Worm (Caenorhabditis elegans): ENCODE measurements around the gene Y75B8A.32.

- no peak for TF ChIP-seq F39B2.1 (GFP tag; IDR thresholded peaks at IDR 0.05)
- no peak for TF ChIP-seq ama-1 (optimal IDR thresholded peaks at IDR 0.05)
- TF ChIP-seq ama-1 (GFP tag; optimal IDR thresholded peaks at IDR 0.05), result no peak
- no peak for TF ChIP-seq attf-5 (GFP tag; optimal IDR thresholded peaks at IDR 0.05)
- no peak for TF ChIP-seq nfyb-1 (GFP tag; IDR thresholded peaks at IDR 0.05)
- TF ChIP-seq Y53G8AR.9 (GFP tag; conservative IDR thresholded peaks at IDR 0.05), result no peak
Observed at ce11 chrIII:12349027-12349426, 9.3 kb downstream of the Y75B8A.32 start.
